Worm (Caenorhabditis elegans) whole organism, early embryonic: ENCODE measurements around the gene fkh-8.

Source experiments
- F13C5.2 ChIP-seq: sonication (generic microtip); optimal IDR thresholded peaks from 2 replicates; lab custom pipeline; 2017; ENCODE audit warnings: mild to moderate bottlenecking, missing genetic modification characterization, inconsistent platforms, missing compliant biosample characterization
- aly-1 ChIP-seq: sonication (generic microtip); optimal IDR thresholded peaks from 2 replicates; lab custom pipeline; 2016; ENCODE audit warnings: missing genetic modification characterization, missing compliant biosample characterization
- ama-1 ChIP-seq: fragments of 150-350 bp; optimal IDR thresholded peaks from 2 replicates; lab custom pipeline; 2014
- flt-1 ChIP-seq: fragments of 200-800 bp; sonication (Bioruptor generic); IDR thresholded peaks from 2 replicates; pipeline ENCODE4 v1.3.6; 2022; ENCODE audit warnings: missing genetic modification characterization, missing compliant biosample characterization
- hmbx-1 ChIP-seq: sonication (generic microtip); optimal IDR thresholded peaks from 2 replicates; lab custom pipeline; 2016; ENCODE audit warnings: mild to moderate bottlenecking, missing genetic modification characterization, missing compliant biosample characterization
- hmg-4 ChIP-seq: fragments of 200-800 bp; sonication (Bioruptor generic); optimal IDR thresholded peaks from 2 replicates; lab custom pipeline; 2018; ENCODE audit warnings: mild to moderate bottlenecking, missing genetic modification characterization, missing compliant biosample characterization
- tra-4 ChIP-seq: sonication (generic microtip); optimal IDR thresholded peaks from 2 replicates; lab custom pipeline; 2017; ENCODE audit warnings: missing genetic modification characterization, missing compliant biosample characterization

ce11 chrII:6177975-6178742, 13.0 kb downstream of the fkh-8 start:
- TF ChIP-seq F13C5.2 (tag; lab: Kevin White, UChicago) (no peak), tra-4 (tag; lab: Kevin White, UChicago) (no peak), flt-1 (GFP tag; lab: Robert Waterston, UW) (no peak), hmbx-1 (tag; lab: Kevin White, UChicago) (no peak), ama-1 (lab: Kevin White, UChicago) (no peak), aly-1 (no peak), hmg-4 (GFP tag; lab: Kevin White, UChicago) (no peak)
